Worm (Caenorhabditis elegans) whole organism, young adult: ENCODE data around the gene erfa-3.

Experiments used
- B0019.2 ChIP-seq: fragments of 200-800 bp; sonication (Bioruptor generic); conservative IDR thresholded peaks from 2 replicates; pipeline ENCODE4 v1.3.6; 2022; ENCODE audit warnings: missing genetic modification reagents, missing genetic modification characterization, missing compliant biosample characterization
- B0336.3 ChIP-seq: fragments of 200-800 bp; sonication (Bioruptor generic); IDR thresholded peaks from 2 replicates; pipeline ENCODE4 v1.3.6; 2022; ENCODE audit warnings: missing genetic modification characterization, missing compliant biosample characterization
- F10E7.11 ChIP-seq: sonication (generic microtip); optimal IDR thresholded peaks from 2 replicates; lab custom pipeline; 2017; ENCODE audit warnings: mild to moderate bottlenecking, missing genetic modification characterization, moderate library complexity, missing compliant biosample characterization
- F23B12.7 ChIP-seq: sonication (generic microtip); optimal IDR thresholded peaks from 2 replicates; lab custom pipeline; 2017; ENCODE audit warnings: missing genetic modification characterization, mild to moderate bottlenecking, missing compliant biosample characterization, antibody characterized with exemption, moderate library complexity; ENCODE audit not compliant: insufficient read depth
- F37B4.10 ChIP-seq: fragments of 200-800 bp; sonication (Bioruptor generic); IDR thresholded peaks from 2 replicates; pipeline ENCODE4 v1.3.6; 2022; ENCODE audit warnings: missing genetic modification characterization, missing compliant biosample characterization
- F49E8.2 ChIP-seq: sonication (generic microtip); optimal IDR thresholded peaks from 3 replicates; lab custom pipeline; 2017; ENCODE audit warnings: missing genetic modification characterization, mild to moderate bottlenecking, missing compliant biosample characterization, antibody characterized with exemption, moderate library complexity; ENCODE audit not compliant: insufficient read depth
- F55B11.4 ChIP-seq: sonication (generic microtip); optimal IDR thresholded peaks from 2 replicates; lab custom pipeline; 2016; ENCODE audit warnings: missing compliant biosample characterization, missing genetic modification characterization, borderline replicate concordance; ENCODE audit not compliant: insufficient read depth
- K12H6.12 ChIP-seq: fragments of 200-800 bp; sonication (Bioruptor generic); optimal IDR thresholded peaks from 2 replicates; lab custom pipeline; 2018; ENCODE audit warnings: mild to moderate bottlenecking, missing genetic modification characterization, missing compliant biosample characterization
- T07F8.4 ChIP-seq: sonication (generic microtip); optimal IDR thresholded peaks from 2 replicates; lab custom pipeline; 2016; ENCODE audit warnings: mild to moderate bottlenecking, missing genetic modification characterization, moderate library complexity, missing compliant biosample characterization
- Y56A3A.18 ChIP-seq: fragments of 200-800 bp; sonication (Bioruptor generic); IDR thresholded peaks from 2 replicates; pipeline ENCODE4 v1.3.6; 2022; ENCODE audit warnings: missing genetic modification reagents, missing genetic modification characterization, missing compliant biosample characterization
- Y67H2A.10 ChIP-seq: fragments of 200-800 bp; sonication (Bioruptor generic); conservative IDR thresholded peaks from 2 replicates; pipeline ENCODE4 v1.3.6; 2022; ENCODE audit warnings: missing genetic modification reagents, missing genetic modification characterization, missing compliant biosample characterization
- Y79H2A.3 ChIP-seq: fragments of 200-800 bp; sonication (Bioruptor generic); conservative IDR thresholded peaks from 2 replicates; pipeline ENCODE4 v1.3.6; 2022; ENCODE audit warnings: missing genetic modification reagents, missing genetic modification characterization, missing compliant biosample characterization
- ZK185.1 ChIP-seq: sonication (generic microtip); optimal IDR thresholded peaks from 2 replicates; lab custom pipeline; 2016; ENCODE audit warnings: mild to moderate bottlenecking, missing genetic modification characterization, missing compliant biosample characterization; ENCODE audit not compliant: poor library complexity, severe bottlenecking
- bed-1 ChIP-seq: fragments of 200-800 bp; sonication (Bioruptor generic); IDR thresholded peaks from 2 replicates; pipeline ENCODE4 v1.3.6; 2022; ENCODE audit warnings: missing genetic modification reagents, missing genetic modification characterization, missing compliant biosample characterization
- cebp-2 ChIP-seq: fragments of 200-800 bp; sonication (Bioruptor generic); IDR thresholded peaks from 2 replicates; pipeline ENCODE4 v1.3.6; 2022; ENCODE audit warnings: missing genetic modification characterization, missing compliant biosample characterization
- ceh-40 ChIP-seq: fragments of 200-800 bp; sonication (Bioruptor generic); IDR thresholded peaks from 2 replicates; pipeline ENCODE4 v1.3.6; 2022; ENCODE audit warnings: missing genetic modification characterization, missing compliant biosample characterization
- ceh-79 ChIP-seq: sonication (generic microtip); optimal IDR thresholded peaks from 2 replicates; lab custom pipeline; 2017; ENCODE audit warnings: mild to moderate bottlenecking, missing genetic modification characterization, missing compliant biosample characterization
- dpff-1 ChIP-seq: sonication (generic microtip); optimal IDR thresholded peaks from 2 replicates; lab custom pipeline; 2017; ENCODE audit warnings: mild to moderate bottlenecking, missing genetic modification characterization, missing compliant biosample characterization
- egl-18 ChIP-seq: fragments of 200-800 bp; sonication (Bioruptor generic); IDR thresholded peaks from 2 replicates; pipeline ENCODE4 v1.3.6; 2022; ENCODE audit warnings: missing genetic modification reagents, missing genetic modification characterization, missing compliant biosample characterization
- egl-44 ChIP-seq: fragments of 200-800 bp; sonication (Bioruptor generic); IDR thresholded peaks from 2 replicates; pipeline ENCODE4 v1.3.6; 2022; ENCODE audit warnings: missing genetic modification reagents, missing genetic modification characterization, missing compliant biosample characterization
- ets-4 ChIP-seq: fragments of 200-800 bp; sonication (Bioruptor generic); optimal IDR thresholded peaks from 2 replicates; lab custom pipeline; 2018; ENCODE audit warnings: mild to moderate bottlenecking, missing genetic modification characterization, missing compliant biosample characterization
- lag-1 ChIP-seq: fragments of 200-800 bp; sonication (Bioruptor generic); IDR thresholded peaks from 2 replicates; pipeline ENCODE4 v1.3.6; 2022; ENCODE audit warnings: missing genetic modification reagents, missing genetic modification characterization, missing compliant biosample characterization
- let-607 ChIP-seq, 2 experiments: fragments of 200-800 bp in 1 of 2; sonication (Bioruptor generic) in 1 of 2; sonication (generic microtip) in 1 of 2; optimal IDR thresholded peaks; 2 replicates each; lab custom pipeline; 2016 to 2018; ENCODE audit warnings: mild to moderate bottlenecking in 2 of 2, missing compliant biosample characterization in 2 of 2, missing genetic modification characterization in 2 of 2, moderate library complexity in 2 of 2, missing genotype in 1 of 2
- lin-26 ChIP-seq: fragments of 200-800 bp; sonication (Bioruptor generic); IDR thresholded peaks from 2 replicates; pipeline ENCODE4 v1.3.6; 2022; ENCODE audit warnings: missing genetic modification reagents, missing genetic modification characterization, missing compliant biosample characterization
- lsl-1 ChIP-seq: fragments of 200-800 bp; sonication (Bioruptor generic); optimal IDR thresholded peaks from 2 replicates; lab custom pipeline; 2018; ENCODE audit warnings: mild to moderate bottlenecking, missing genetic modification characterization, moderate library complexity, missing compliant biosample characterization
- madf-6 ChIP-seq: fragments of 200-800 bp; sonication (Bioruptor generic); IDR thresholded peaks from 2 replicates; pipeline ENCODE4 v1.3.6; 2022; ENCODE audit warnings: missing genetic modification reagents, missing genetic modification characterization, missing compliant biosample characterization
- madf-8 ChIP-seq: fragments of 200-800 bp; sonication (Bioruptor generic); conservative IDR thresholded peaks from 2 replicates; pipeline ENCODE4 v1.3.6; 2022; ENCODE audit warnings: missing genetic modification reagents, missing genetic modification characterization, missing compliant biosample characterization
- mel-28 ChIP-seq: sonication (generic microtip); optimal IDR thresholded peaks from 2 replicates; lab custom pipeline; 2016; ENCODE audit warnings: borderline replicate concordance, mild to moderate bottlenecking, missing genetic modification characterization, missing compliant biosample characterization
- nfyb-1 ChIP-seq: fragments of 200-800 bp; sonication (Bioruptor generic); IDR thresholded peaks from 2 replicates; pipeline ENCODE4 v1.3.6; 2022; ENCODE audit warnings: missing genetic modification reagents, missing genetic modification characterization, missing compliant biosample characterization
- nhr-179 ChIP-seq: sonication (generic microtip); optimal IDR thresholded peaks from 2 replicates; lab custom pipeline; 2016; ENCODE audit warnings: mild to moderate bottlenecking, missing genetic modification characterization, missing compliant biosample characterization
- nhr-80 ChIP-seq: sonication (generic microtip); optimal IDR thresholded peaks from 2 replicates; lab custom pipeline; 2016; ENCODE audit warnings: missing genetic modification characterization, missing compliant biosample characterization
- pbrm-1 ChIP-seq: fragments of 200-800 bp; sonication (Bioruptor generic); IDR thresholded peaks from 2 replicates; pipeline ENCODE4 v1.3.6; 2022; ENCODE audit warnings: missing genetic modification reagents, missing genetic modification characterization, missing compliant biosample characterization
- rec-8 ChIP-seq, 2 experiments: sonication (generic microtip); optimal IDR thresholded peaks; 2 replicates each; lab custom pipeline; 2016; ENCODE audit warnings: mild to moderate bottlenecking in 2 of 2, missing genetic modification characterization in 2 of 2, missing genetic modification reagents in 2 of 2, missing genotype in 2 of 2, missing biosample characterization in 1 of 2, missing compliant biosample characterization in 1 of 2, moderate library complexity in 1 of 2
- rpc-1 ChIP-seq, 2 experiments: fragments of 150-350 bp in 1 of 2; sonication (generic microtip) in 1 of 2; optimal IDR thresholded peaks; 2 replicates each; lab custom pipeline; 2014 to 2018; ENCODE audit warnings: missing biosample characterization in 1 of 2, missing genetic modification characterization in 1 of 2, missing genetic modification reagents in 1 of 2, missing genotype in 1 of 2
- snpc-1.1 ChIP-seq: sonication (generic microtip); optimal IDR thresholded peaks from 2 replicates; lab custom pipeline; 2017; ENCODE audit warnings: missing genetic modification characterization, mild to moderate bottlenecking, missing compliant biosample characterization, antibody characterized with exemption, moderate library complexity, missing genotype, missing genetic modification reagents; ENCODE audit not compliant: insufficient read depth
- snpc-3.4 ChIP-seq: sonication (generic microtip); optimal IDR thresholded peaks from 2 replicates; lab custom pipeline; 2017; ENCODE audit warnings: missing genetic modification characterization, mild to moderate bottlenecking, missing compliant biosample characterization, antibody characterized with exemption, moderate library complexity, missing genotype, missing genetic modification reagents
- snpc-4 ChIP-seq, 5 experiments: fragments of 150-350 bp in 1 of 5; sonication (generic microtip) in 4 of 5; optimal IDR thresholded peaks; 2 replicates each; lab custom pipeline; 2014 to 2018; ENCODE audit warnings: missing genetic modification characterization in 5 of 5, missing biosample characterization in 3 of 5, antibody characterized with exemption in 2 of 5, mild to moderate bottlenecking in 2 of 5, missing compliant biosample characterization in 2 of 5, missing genotype in 2 of 5, moderate library complexity in 2 of 5, missing genetic modification reagents in 1 of 5
- tbx-9 ChIP-seq: sonication (generic microtip); optimal IDR thresholded peaks from 2 replicates; lab custom pipeline; 2016; ENCODE audit warnings: borderline replicate concordance, missing genetic modification characterization, inconsistent platforms, missing compliant biosample characterization
- unc-130 ChIP-seq: sonication (generic microtip); optimal IDR thresholded peaks from 2 replicates; lab custom pipeline; 2016; ENCODE audit warnings: missing genetic modification reagents, missing genetic modification characterization, missing compliant biosample characterization
- unc-62 ChIP-seq: fragments of 150-350 bp; optimal IDR thresholded peaks from 2 replicates; lab custom pipeline; 2014; ENCODE audit warnings: missing biosample characterization, missing genetic modification reagents, missing genetic modification characterization
- ztf-22 ChIP-seq: fragments of 200-800 bp; sonication (Bioruptor generic); optimal IDR thresholded peaks from 2 replicates; lab custom pipeline; 2018; ENCODE audit warnings: mild to moderate bottlenecking, missing genetic modification characterization, moderate library complexity, missing compliant biosample characterization
- ztf-6 ChIP-seq: fragments of 200-800 bp; sonication (Bioruptor generic); IDR thresholded peaks from 2 replicates; pipeline ENCODE4 v1.3.6; 2022; ENCODE audit warnings: missing genetic modification reagents, missing genetic modification characterization, missing compliant biosample characterization

The erfa-3 gene

DNA sequence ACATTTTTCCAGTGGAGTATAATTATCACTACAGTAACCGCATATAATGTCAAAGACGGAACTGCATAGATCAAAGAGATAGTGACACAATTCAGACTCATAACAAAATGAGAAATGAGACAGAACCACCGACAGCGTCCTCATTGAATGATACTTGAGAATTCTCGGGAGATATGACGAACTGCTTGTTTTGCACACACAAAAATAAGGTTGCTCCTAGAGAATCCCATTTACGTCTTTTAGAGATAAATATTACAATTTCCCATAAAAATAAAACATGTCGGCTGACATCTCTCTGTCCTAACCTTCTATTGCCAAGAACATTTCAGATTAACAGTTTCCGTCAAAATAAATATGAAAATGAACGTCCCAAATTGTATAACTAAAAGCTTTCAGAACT lies 42.7 kb upstream of the erfa-3 start, which contains the start of gene srg-38:
Gene srg-38, minus strand, starts transcription at position 101 of the 400 bp plus-strand sequence.
- TF ChIP-seq Y67H2A.10 (GFP tag; lab: Robert Waterston, UW), result no peak
- TF ChIP-seq lsl-1, result no peak
- TF ChIP-seq tbx-9 (tag; lab: Kevin White, UChicago), result no peak
- no peak for TF ChIP-seq Y79H2A.3
- TF ChIP-seq bed-1 (GFP tag; lab: Robert Waterston, UW), result no peak
- no peak for TF ChIP-seq lag-1 (GFP tag; lab: Robert Waterston, UW)
- no peak for TF ChIP-seq F37B4.10 (GFP tag; lab: Robert Waterston, UW)
- no peak for TF ChIP-seq ztf-22 (GFP tag; lab: Kevin White, UChicago)
- no peak for TF ChIP-seq ceh-40 (GFP tag; lab: Robert Waterston, UW)

ce11 chrV:11152333-11152732 lies 39.4 kb upstream of the erfa-3 start, which contains the start of gene srg-39:
Gene srg-39 (minus strand): TSS chrV:11152433.
- TF ChIP-seq F49E8.2 (tag; lab: Kevin White, UChicago) (no peak), Y56A3A.18 (GFP tag; lab: Robert Waterston, UW) (no peak), nhr-80 (no peak), rec-8 (tag; optimal IDR thresholded peaks at IDR 0.05; lab: Kevin White, UChicago) (no peak), snpc-3.4 (tag; lab: Kevin White, UChicago) (no peak), let-607 (tag; optimal IDR thresholded peaks at IDR 0.05; lab: Kevin White, UChicago) (no peak), nfyb-1 (GFP tag; lab: Robert Waterston, UW) (no peak), B0019.2 (GFP tag; lab: Robert Waterston, UW) (no peak), ztf-6 (GFP tag; lab: Robert Waterston, UW) (no peak), K12H6.12 (no peak), egl-18 (GFP tag; lab: Robert Waterston, UW) (no peak)

- TF ChIP-seq pbrm-1, result no peak
- no peak for TF ChIP-seq madf-8 (GFP tag; lab: Robert Waterston, UW)
- TF ChIP-seq ceh-79, result no peak
- TF ChIP-seq K12H6.12, result no peak
- no peak for TF ChIP-seq B0336.3 (GFP tag; lab: Robert Waterston, UW)
- no peak for TF ChIP-seq egl-44 (GFP tag; lab: Robert Waterston, UW)
- no peak for TF ChIP-seq lsl-1
- TF ChIP-seq dpff-1 (tag; lab: Kevin White, UChicago), result no peak
- no peak for TF ChIP-seq ZK185.1 (tag; lab: Kevin White, UChicago)
- TF ChIP-seq lin-26 (GFP tag; lab: Robert Waterston, UW), result no peak
- no peak for TF ChIP-seq F55B11.4
- TF ChIP-seq unc-62 (GFP tag; lab: Kevin White, UChicago), result no peak
- no peak for TF ChIP-seq snpc-1.1 (tag; lab: Kevin White, UChicago)
- no peak for TF ChIP-seq Y56A3A.18 (GFP tag; lab: Robert Waterston, UW)
These were observed 36.5 kb upstream of the erfa-3 start, which contains the start of gene T19C4.1 for ce11 chrV:11149405-11149804. Gene T19C4.1 (plus strand): TSS chrV:11149705.

- TF ChIP-seq madf-6 (no peak), ets-4 (GFP tag; lab: Kevin White, UChicago) (no peak), nhr-179 (tag; lab: Kevin White, UChicago) (no peak), Y79H2A.3 (no peak), rpc-1 (optimal IDR thresholded peaks at IDR 0.05; lab: Kevin White, UChicago) (no peak), rpc-1 (tag; optimal IDR thresholded peaks at IDR 0.05; lab: Kevin White, UChicago) (no peak), madf-8 (GFP tag; lab: Robert Waterston, UW) (no peak), F10E7.11 (no peak), mel-28 (tag; lab: Kevin White, UChicago) (no peak), F23B12.7 (tag; lab: Kevin White, UChicago) (no peak), rec-8 (tag; optimal IDR thresholded peaks at IDR 0.05; lab: Kevin White, UChicago) (no peak), unc-130 (GFP tag; lab: Kevin White, UChicago) (no peak), ceh-40 (GFP tag; lab: Robert Waterston, UW) (no peak), cebp-2 (GFP tag; lab: Robert Waterston, UW) (no peak), snpc-4 (GFP tag; optimal IDR thresholded peaks at IDR 0.05; lab: Kevin White, UChicago) (no peak), snpc-4 (tag; optimal IDR thresholded peaks at IDR 0.05; lab: Kevin White, UChicago) (no peak), T07F8.4 (no peak)
These were observed 36.1 kb upstream of the erfa-3 start for ce11 chrV:11148971-11149370.
